Fruit fly (Drosophila melanogaster): ENCODE measurements around the gene ChAT.

ChAT gene

dm6 chr3R:18745961-18746468 is 40.7 kb downstream of the ChAT start, which contains the start of the genes PGS1 and gwl (continued):
- TF ChIP-seq Dip2 (GFP tag; IDR thresholded peaks at IDR 0.05) (no peak), pzg (GFP tag; optimal IDR thresholded peaks at IDR 0.05) (peak; percentile 32), Fer2 (tag; optimal IDR thresholded peaks at IDR 0.05) (peak; percentile 58), maf-S (GFP tag; optimal IDR thresholded peaks at IDR 0.05) (no peak), dmrt11E (tag; optimal IDR thresholded peaks at IDR 0.05) (peak; percentile 83), Chrac-16 (GFP tag; optimal IDR thresholded peaks at IDR 0.05) (peak; percentile 74), CG8765 (GFP tag; IDR thresholded peaks at IDR 0.05) (no peak), Sox102F (GFP tag; optimal IDR thresholded peaks at IDR 0.05) (peak; percentile 85), CG4707 (GFP tag; optimal IDR thresholded peaks at IDR 0.05) (no peak), CG18599 (GFP tag; optimal IDR thresholded peaks at IDR 0.05) (no peak), ssp (GFP tag; IDR thresholded peaks at IDR 0.05) (peak; percentile 70), phol (tag; optimal IDR thresholded peaks at IDR 0.05) (peak; percentile 86), CkIIα-i1 (GFP tag; IDR thresholded peaks at IDR 0.05) (no peak), Dek (tag; optimal IDR thresholded peaks at IDR 0.05) (peak; percentile 59), tio (GFP tag; optimal IDR thresholded peaks at IDR 0.05) (no peak), CG8089 (GFP tag; optimal IDR thresholded peaks at IDR 0.05) (no peak), bigmax (GFP tag; optimal IDR thresholded peaks at IDR 0.05) (no peak), CG17912 (GFP tag; optimal IDR thresholded peaks at IDR 0.05) (peak; percentile 23), Sin3A (optimal IDR thresholded peaks at IDR 0.05) (no peak), trh (GFP tag; optimal IDR thresholded peaks at IDR 0.05) (peak; percentile 62), CG15011 (GFP tag; optimal IDR thresholded peaks at IDR 0.05) (no peak), vnd (GFP tag; IDR thresholded peaks at IDR 0.05; ENCODE audit: partially characterized antibody) (0 out of 3 replicates have a peak, but pooled peaks have one; percentile 35), C15 (GFP tag; IDR thresholded peaks at IDR 0.05) (0 out of 3 replicates have a peak, but pooled peaks have one; percentile 39), Usf (GFP tag; optimal IDR thresholded peaks at IDR 0.05) (peak; percentile 42), zfh1 (GFP tag; IDR thresholded peaks at IDR 0.05) (peak; percentile 71; the same call in 1 of the 3 replicates), fd102C (GFP tag; optimal IDR thresholded peaks at IDR 0.05) (no peak), CG10462 (GFP tag; optimal IDR thresholded peaks at IDR 0.05) (peak; percentile 56), Pdp1 (GFP tag; optimal IDR thresholded peaks at IDR 0.05) (peak in 1 of 2 experiments; percentile 52), Awh (GFP tag; IDR thresholded peaks at IDR 0.05) (peak; percentile 70), CG32767 (GFP tag; IDR thresholded peaks at IDR 0.05) (peak; percentile 57), zf30C (GFP tag; optimal IDR thresholded peaks at IDR 0.05) (no peak), cato (GFP tag; optimal IDR thresholded peaks at IDR 0.05; ENCODE audit: borderline replicate concordance) (peak; percentile 33), Fer1 (GFP tag; optimal IDR thresholded peaks at IDR 0.05) (no peak), sob (GFP tag; IDR thresholded peaks at IDR 0.05) (peak; percentile 84), emc (GFP tag; optimal IDR thresholded peaks at IDR 0.05) (no peak), CG1603 (tag; optimal IDR thresholded peaks at IDR 0.05) (no peak), bab2 (GFP tag; optimal IDR thresholded peaks at IDR 0.05) (peak; percentile 63), Neu2 (GFP tag; optimal IDR thresholded peaks at IDR 0.05; ENCODE audit: borderline replicate concordance) (no peak), stwl (tag; optimal IDR thresholded peaks at IDR 0.05) (peak; percentile 68), hbn (GFP tag; IDR thresholded peaks at IDR 0.05; ENCODE audit: partially characterized antibody) (peak; percentile 67), Poxn (GFP tag; IDR thresholded peaks at IDR 0.05) (no peak), kay (GFP tag; optimal IDR thresholded peaks at IDR 0.05) (peak; percentile 56), CG30431 (GFP tag; optimal IDR thresholded peaks at IDR 0.05) (peak; percentile 2), Med (GFP tag) (no peak), jigr1 (GFP tag; IDR thresholded peaks at IDR 0.05) (peak; percentile 66; the same call in 1 of the 3 replicates), cwo (GFP tag; optimal IDR thresholded peaks at IDR 0.05) (peak; percentile 35), pb (GFP tag; optimal IDR thresholded peaks at IDR 0.05) (no peak), ham (GFP tag; IDR thresholded peaks at IDR 0.05) (no peak), gsb-n (tag; optimal IDR thresholded peaks at IDR 0.05) (no peak), ind (GFP tag; optimal IDR thresholded peaks at IDR 0.05) (peak; percentile 83), Dip3 (GFP tag; optimal IDR thresholded peaks at IDR 0.05) (peak; percentile 45)

Measured in whole organism, embryonic.